Fruit fly (Drosophila melanogaster) ovary, adult (tissue): ENCODE results near the gene Gfrl.

Source experiments
- CG17801 ChIP-seq: fragments of 200-800 bp; optimal IDR thresholded peaks from 2 replicates; lab custom pipeline; 2019; ENCODE audit warnings: missing biosample characterization, mild to moderate bottlenecking, missing genetic modification characterization, moderate library complexity; ENCODE audit not compliant: partially characterized antibody

Gfrl gene

dm6 chr3R:20484441-20484840, at the start of gene Gfrl:
Gfrl (minus strand) TSS chr3R:20484588.
- no peak for TF ChIP-seq CG17801 (GFP tag; lab: Kevin White, UChicago)

- TF ChIP-seq CG17801 (GFP tag; lab: Kevin White, UChicago), result no peak
These were observed 28.0 kb upstream of the Gfrl start, which contains the start of gene MFS9 for dm6 chr3R:20512368-20512767. MFS9 (minus strand) TSS chr3R:20512468.

- TF ChIP-seq CG17801 (GFP tag; lab: Kevin White, UChicago), result no peak
These were observed 25.0 kb upstream of the Gfrl start for dm6 chr3R:20509377-20509776.

- TF ChIP-seq CG17801 (GFP tag; lab: Kevin White, UChicago), result no peak
These were observed 20.1 kb upstream of the Gfrl start, which contains the start of gene Or92a for dm6 chr3R:20504488-20504887. Or92a (plus strand) TSS chr3R:20504788.

- no peak for TF ChIP-seq CG17801 (GFP tag; lab: Kevin White, UChicago)
These were observed 19.3 kb upstream of the Gfrl start, which contains the start of gene MtnB for dm6 chr3R:20503646-20504045. MtnB (minus strand) TSS chr3R:20503746.

dm6 chr3R:20501910-20502309, 17.5 kb upstream of the Gfrl start, which contains the start of gene CG46441:
CG46441 (minus strand) TSS chr3R:20502010.
- no peak for TF ChIP-seq CG17801 (GFP tag; lab: Kevin White, UChicago)

dm6 chr3R:20501327-20501726, 16.9 kb upstream of the Gfrl start, which contains the start of gene Dic2:
Dic2 (minus strand) TSS chr3R:20501427.
- no peak for TF ChIP-seq CG17801 (GFP tag; lab: Kevin White, UChicago)

- TF ChIP-seq CG17801 (GFP tag; lab: Kevin White, UChicago), result no peak
These were observed 11.5 kb downstream of the Gfrl start for dm6 chr3R:20472764-20473390.

dm6 chr3R:20464267-20464768, 20.1 kb downstream of the Gfrl start:
- TF ChIP-seq CG17801 (GFP tag; lab: Kevin White, UChicago), result no peak

- no peak for TF ChIP-seq CG17801 (GFP tag; lab: Kevin White, UChicago)
These were observed 34.9 kb downstream of the Gfrl start for dm6 chr3R:20449487-20449886.

dm6 chr3R:20422092-20422491, 62.3 kb downstream of the Gfrl start:
- TF ChIP-seq CG17801 (GFP tag; lab: Kevin White, UChicago), result no peak

- TF ChIP-seq CG17801 (GFP tag; lab: Kevin White, UChicago), result no peak
These were observed 76.5 kb downstream of the Gfrl start, which contains the start of the genes Tmlh and eIF3g2 for dm6 chr3R:20407771-20408315. Tmlh (minus strand) TSS chr3R:20407871. eIF3g2 (plus strand) TSS chr3R:20408265.

dm6 chr3R:20407245-20407644, 77.1 kb downstream of the Gfrl start:
- no peak for TF ChIP-seq CG17801 (GFP tag; lab: Kevin White, UChicago)

- TF ChIP-seq CG17801 (GFP tag; lab: Kevin White, UChicago), result no peak
These were observed 124.4 kb downstream of the Gfrl start, which contains the start of gene MtnC for dm6 chr3R:20360008-20360407. MtnC (plus strand) TSS chr3R:20360308.

dm6 chr3R:20350278-20350677, 134.1 kb downstream of the Gfrl start:
- no peak for TF ChIP-seq CG17801 (GFP tag; lab: Kevin White, UChicago)

dm6 chr3R:20346903-20347302, 137.5 kb downstream of the Gfrl start:
- no peak for TF ChIP-seq CG17801 (GFP tag; lab: Kevin White, UChicago)
